Worm (Caenorhabditis elegans) whole organism, young adult: ENCODE measurements around the gene C36A4.4.
A peak's percentile ranks its signal among the peaks of the same experiment; 100 is the strongest.

ENCODE experiments used
- B0261.1 ChIP-seq: sonication (generic microtip); optimal IDR thresholded peaks from 2 replicates; lab custom pipeline; 2016; ENCODE audit warnings: mild to moderate bottlenecking, missing genetic modification characterization, moderate library complexity, missing compliant biosample characterization
- B0336.3 ChIP-seq: fragments of 200-800 bp; sonication (Bioruptor generic); IDR thresholded peaks from 2 replicates; pipeline ENCODE4 v1.3.6; 2022; ENCODE audit warnings: missing genetic modification characterization, missing compliant biosample characterization
- C17E4.6 ChIP-seq: fragments of 200-800 bp; sonication (Bioruptor generic); IDR thresholded peaks from 2 replicates; pipeline ENCODE4 v1.3.6; 2022; ENCODE audit warnings: missing genetic modification reagents, missing genetic modification characterization, missing compliant biosample characterization
- D2030.7 ChIP-seq: fragments of 200-800 bp; sonication (Bioruptor generic); IDR thresholded peaks from 2 replicates; pipeline ENCODE4 v1.3.6; 2022; ENCODE audit warnings: missing genetic modification reagents, missing genetic modification characterization, missing compliant biosample characterization
- F33H1.4 ChIP-seq: fragments of 200-800 bp; sonication (Bioruptor generic); IDR thresholded peaks from 2 replicates; pipeline ENCODE4 v1.3.6; 2022; ENCODE audit warnings: missing genetic modification reagents, missing genetic modification characterization, missing compliant biosample characterization
- F37B4.10 ChIP-seq: fragments of 200-800 bp; sonication (Bioruptor generic); IDR thresholded peaks from 2 replicates; pipeline ENCODE4 v1.3.6; 2022; ENCODE audit warnings: missing genetic modification characterization, missing compliant biosample characterization
- F49E8.2 ChIP-seq: sonication (generic microtip); optimal IDR thresholded peaks from 3 replicates; lab custom pipeline; 2017; ENCODE audit warnings: missing genetic modification characterization, mild to moderate bottlenecking, missing compliant biosample characterization, antibody characterized with exemption, moderate library complexity; ENCODE audit not compliant: insufficient read depth
- F52B5.7 ChIP-seq: sonication (generic microtip); optimal IDR thresholded peaks from 2 replicates; lab custom pipeline; 2016; ENCODE audit warnings: mild to moderate bottlenecking, missing genetic modification characterization, missing compliant biosample characterization
- F55B11.4 ChIP-seq: sonication (generic microtip); optimal IDR thresholded peaks from 2 replicates; lab custom pipeline; 2016; ENCODE audit warnings: missing compliant biosample characterization, missing genetic modification characterization, borderline replicate concordance; ENCODE audit not compliant: insufficient read depth
- K11D2.4 ChIP-seq: fragments of 200-800 bp; sonication (Bioruptor generic); IDR thresholded peaks from 2 replicates; pipeline ENCODE4 v1.3.6; 2022; ENCODE audit warnings: missing genetic modification reagents, missing genetic modification characterization, missing compliant biosample characterization
- T26A5.8 ChIP-seq: sonication (generic microtip); optimal IDR thresholded peaks from 2 replicates; lab custom pipeline; 2016; ENCODE audit warnings: missing genetic modification characterization, missing compliant biosample characterization
- Y56A3A.18 ChIP-seq: fragments of 200-800 bp; sonication (Bioruptor generic); IDR thresholded peaks from 2 replicates; pipeline ENCODE4 v1.3.6; 2022; ENCODE audit warnings: missing genetic modification reagents, missing genetic modification characterization, missing compliant biosample characterization
- Y67H2A.10 ChIP-seq: fragments of 200-800 bp; sonication (Bioruptor generic); conservative IDR thresholded peaks from 2 replicates; pipeline ENCODE4 v1.3.6; 2022; ENCODE audit warnings: missing genetic modification reagents, missing genetic modification characterization, missing compliant biosample characterization
- Y79H2A.3 ChIP-seq: fragments of 200-800 bp; sonication (Bioruptor generic); conservative IDR thresholded peaks from 2 replicates; pipeline ENCODE4 v1.3.6; 2022; ENCODE audit warnings: missing genetic modification reagents, missing genetic modification characterization, missing compliant biosample characterization
- attf-5 ChIP-seq: fragments of 200-800 bp; sonication (Bioruptor generic); optimal IDR thresholded peaks from 2 replicates; lab custom pipeline; 2018; ENCODE audit warnings: mild to moderate bottlenecking, missing genetic modification characterization, missing compliant biosample characterization
- cebp-1 ChIP-seq, 2 experiments: fragments of 200-800 bp in 1 of 2; sonication (Bioruptor generic) in 1 of 2; sonication (generic microtip) in 1 of 2; IDR thresholded peaks in 1 of 2; optimal IDR thresholded peaks in 1 of 2; 2 replicates each; pipeline versions ENCODE4 v1.3.6 to Lab custom; 2017 to 2022; ENCODE audit warnings: missing compliant biosample characterization in 2 of 2, missing genetic modification characterization in 2 of 2, mild to moderate bottlenecking in 1 of 2, missing genetic modification reagents in 1 of 2, moderate library complexity in 1 of 2
- ceh-100 ChIP-seq: fragments of 200-800 bp; sonication (Bioruptor generic); IDR thresholded peaks from 2 replicates; pipeline ENCODE4 v1.3.6; 2022; ENCODE audit warnings: missing genetic modification reagents, missing genetic modification characterization, missing compliant biosample characterization
- ceh-40 ChIP-seq: fragments of 200-800 bp; sonication (Bioruptor generic); IDR thresholded peaks from 2 replicates; pipeline ENCODE4 v1.3.6; 2022; ENCODE audit warnings: missing genetic modification characterization, missing compliant biosample characterization
- chd-7 ChIP-seq: sonication (generic microtip); optimal IDR thresholded peaks from 2 replicates; lab custom pipeline; 2016; ENCODE audit warnings: mild to moderate bottlenecking, missing genetic modification characterization, moderate library complexity, missing compliant biosample characterization
- die-1 ChIP-seq: sonication (generic microtip); optimal IDR thresholded peaks from 2 replicates; lab custom pipeline; 2016; ENCODE audit warnings: missing genotype, mild to moderate bottlenecking, missing genetic modification characterization, missing compliant biosample characterization
- dox-1 ChIP-seq: fragments of 200-800 bp; sonication (Bioruptor generic); IDR thresholded peaks from 2 replicates; pipeline ENCODE4 v1.3.6; 2022; ENCODE audit warnings: missing genetic modification reagents, missing genetic modification characterization, missing compliant biosample characterization
- dpl-1 ChIP-seq: fragments of 150-350 bp; optimal IDR thresholded peaks from 2 replicates; lab custom pipeline; 2014; ENCODE audit warnings: missing biosample characterization, missing genetic modification reagents, missing genetic modification characterization
- egl-18 ChIP-seq: fragments of 200-800 bp; sonication (Bioruptor generic); IDR thresholded peaks from 2 replicates; pipeline ENCODE4 v1.3.6; 2022; ENCODE audit warnings: missing genetic modification reagents, missing genetic modification characterization, missing compliant biosample characterization
- ets-4 ChIP-seq: fragments of 200-800 bp; sonication (Bioruptor generic); optimal IDR thresholded peaks from 2 replicates; lab custom pipeline; 2018; ENCODE audit warnings: mild to moderate bottlenecking, missing genetic modification characterization, missing compliant biosample characterization
- hmg-1.2 ChIP-seq: fragments of 200-800 bp; sonication (Bioruptor generic); IDR thresholded peaks from 2 replicates; pipeline ENCODE4 v1.3.6; 2022; ENCODE audit warnings: missing genetic modification reagents, missing genetic modification characterization, missing compliant biosample characterization
- hrde-1 ChIP-seq: sonication (generic microtip); optimal IDR thresholded peaks from 2 replicates; lab custom pipeline; 2016; ENCODE audit warnings: missing genetic modification characterization, mild to moderate bottlenecking, missing compliant biosample characterization, moderate library complexity, missing genotype, missing genetic modification reagents, borderline replicate concordance
- let-526 ChIP-seq: fragments of 200-800 bp; sonication (Bioruptor generic); IDR thresholded peaks from 2 replicates; pipeline ENCODE4 v1.3.6; 2022; ENCODE audit warnings: missing genetic modification reagents, missing genetic modification characterization, missing compliant biosample characterization
- lin-35 ChIP-seq, 3 experiments: fragments of 150-350 bp in 2 of 3; sonication (generic microtip) in 1 of 3; optimal IDR thresholded peaks; 2 replicates each; lab custom pipeline; 2014 to 2018; ENCODE audit warnings: missing biosample characterization in 3 of 3, missing genetic modification characterization in 3 of 3, missing genetic modification reagents in 3 of 3
- lsl-1 ChIP-seq: fragments of 200-800 bp; sonication (Bioruptor generic); optimal IDR thresholded peaks from 2 replicates; lab custom pipeline; 2018; ENCODE audit warnings: mild to moderate bottlenecking, missing genetic modification characterization, moderate library complexity, missing compliant biosample characterization
- madf-3 ChIP-seq: fragments of 200-800 bp; sonication (Bioruptor generic); IDR thresholded peaks from 2 replicates; pipeline ENCODE4 v1.3.6; 2022; ENCODE audit warnings: missing genetic modification reagents, missing genetic modification characterization, missing compliant biosample characterization
- madf-6 ChIP-seq: fragments of 200-800 bp; sonication (Bioruptor generic); IDR thresholded peaks from 2 replicates; pipeline ENCODE4 v1.3.6; 2022; ENCODE audit warnings: missing genetic modification reagents, missing genetic modification characterization, missing compliant biosample characterization
- madf-8 ChIP-seq: fragments of 200-800 bp; sonication (Bioruptor generic); conservative IDR thresholded peaks from 2 replicates; pipeline ENCODE4 v1.3.6; 2022; ENCODE audit warnings: missing genetic modification reagents, missing genetic modification characterization, missing compliant biosample characterization
- mcd-1 ChIP-seq: fragments of 200-800 bp; sonication (Bioruptor generic); IDR thresholded peaks from 2 replicates; pipeline ENCODE4 v1.3.6; 2022; ENCODE audit warnings: missing genetic modification reagents, missing genetic modification characterization, missing compliant biosample characterization
- mel-28 ChIP-seq: sonication (generic microtip); optimal IDR thresholded peaks from 2 replicates; lab custom pipeline; 2016; ENCODE audit warnings: borderline replicate concordance, mild to moderate bottlenecking, missing genetic modification characterization, missing compliant biosample characterization
- nfya-2 ChIP-seq: fragments of 200-800 bp; sonication (Bioruptor generic); IDR thresholded peaks from 2 replicates; pipeline ENCODE4 v1.3.6; 2022; ENCODE audit warnings: missing genetic modification reagents, missing genetic modification characterization, missing compliant biosample characterization
- nfyb-1 ChIP-seq: fragments of 200-800 bp; sonication (Bioruptor generic); IDR thresholded peaks from 2 replicates; pipeline ENCODE4 v1.3.6; 2022; ENCODE audit warnings: missing genetic modification reagents, missing genetic modification characterization, missing compliant biosample characterization
- nhr-80 ChIP-seq: sonication (generic microtip); optimal IDR thresholded peaks from 2 replicates; lab custom pipeline; 2016; ENCODE audit warnings: missing genetic modification characterization, missing compliant biosample characterization
- nhr-90 ChIP-seq: sonication (generic microtip); optimal IDR thresholded peaks from 2 replicates; lab custom pipeline; 2016; ENCODE audit warnings: missing genotype, mild to moderate bottlenecking, missing genetic modification characterization, missing compliant biosample characterization
- rec-8 ChIP-seq, 2 experiments: sonication (generic microtip); optimal IDR thresholded peaks; 2 replicates each; lab custom pipeline; 2016; ENCODE audit warnings: mild to moderate bottlenecking in 2 of 2, missing genetic modification characterization in 2 of 2, missing genetic modification reagents in 2 of 2, missing genotype in 2 of 2, missing biosample characterization in 1 of 2, missing compliant biosample characterization in 1 of 2, moderate library complexity in 1 of 2
- repo-1 ChIP-seq: sonication (generic microtip); optimal IDR thresholded peaks from 2 replicates; lab custom pipeline; 2017; ENCODE audit warnings: mild to moderate bottlenecking, missing genetic modification characterization, missing compliant biosample characterization
- sea-2 ChIP-seq: fragments of 200-800 bp; sonication (Bioruptor generic); IDR thresholded peaks from 2 replicates; pipeline ENCODE4 v1.3.6; 2022; ENCODE audit warnings: missing genetic modification characterization, missing compliant biosample characterization
- snpc-1.3 ChIP-seq: sonication (generic microtip); optimal IDR thresholded peaks from 2 replicates; lab custom pipeline; 2017; ENCODE audit warnings: missing genetic modification characterization, mild to moderate bottlenecking, missing compliant biosample characterization, antibody characterized with exemption, moderate library complexity, missing genotype, missing genetic modification reagents; ENCODE audit not compliant: insufficient read depth
- unc-62 ChIP-seq: fragments of 150-350 bp; optimal IDR thresholded peaks from 2 replicates; lab custom pipeline; 2014; ENCODE audit warnings: missing biosample characterization, missing genetic modification reagents, missing genetic modification characterization
- xnd-1 ChIP-seq: sonication (generic microtip); optimal IDR thresholded peaks from 2 replicates; lab custom pipeline; 2016; ENCODE audit warnings: missing genotype, missing genetic modification reagents, missing genetic modification characterization, missing compliant biosample characterization

C36A4.4 gene

ce11 chrIII:3800240-3800933 is 43.0 kb downstream of the C36A4.4 start, which contains the start of gene mtm-3 (continued):
- TF ChIP-seq nfyb-1 = no peak
- no peak for TF ChIP-seq Y67H2A.10
- no peak for TF ChIP-seq ceh-40
- TF ChIP-seq madf-6 (GFP tag; lab: Robert Waterston, UW) = peak; percentile 64; the same call in 1 of the 2 replicates
- TF ChIP-seq mel-28 (tag; lab: Kevin White, UChicago) = no peak
- TF ChIP-seq lin-35 (GFP tag; optimal IDR thresholded peaks at IDR 0.05; lab: Kevin White, UChicago) = no peak
- no peak for TF ChIP-seq die-1 (tag; lab: Kevin White, UChicago)
- TF ChIP-seq B0261.1 (tag; lab: Kevin White, UChicago) = no peak
- TF ChIP-seq D2030.7 (GFP tag; lab: Robert Waterston, UW) = no peak
- peak; percentile 80 for TF ChIP-seq F33H1.4
- TF ChIP-seq nfya-2 (GFP tag; lab: Robert Waterston, UW) = no peak
- peak; percentile 10 for TF ChIP-seq nhr-80 (tag; lab: Kevin White, UChicago)
- TF ChIP-seq madf-8 (GFP tag; lab: Robert Waterston, UW) = no peak
- no peak for TF ChIP-seq rec-8 (tag; optimal IDR thresholded peaks at IDR 0.05; lab: Kevin White, UChicago)
- no peak for TF ChIP-seq hrde-1 (tag; lab: Kevin White, UChicago)
- peak; percentile 75 for TF ChIP-seq lsl-1 (GFP tag; lab: Kevin White, UChicago)
- peak; percentile 7 for TF ChIP-seq F49E8.2 (tag; lab: Kevin White, UChicago)
- no peak for TF ChIP-seq ceh-100
- TF ChIP-seq chd-7 (tag; lab: Kevin White, UChicago) = no peak
- TF ChIP-seq madf-3 = no peak
- TF ChIP-seq xnd-1 (tag; lab: Kevin White, UChicago) = peak; percentile 36
- no peak for TF ChIP-seq mcd-1
- TF ChIP-seq K11D2.4 (GFP tag; lab: Robert Waterston, UW) = no peak

- TF ChIP-seq madf-6 (GFP tag; lab: Robert Waterston, UW) = no peak
- TF ChIP-seq nhr-90 = no peak
- no peak for TF ChIP-seq unc-62 (GFP tag; lab: Kevin White, UChicago)
- no peak for TF ChIP-seq xnd-1 (tag; lab: Kevin White, UChicago)
- no peak for TF ChIP-seq egl-18 (GFP tag; lab: Robert Waterston, UW)
- no peak for TF ChIP-seq Y79H2A.3 (GFP tag; lab: Robert Waterston, UW)
- no peak for TF ChIP-seq nfya-2 (GFP tag; lab: Robert Waterston, UW)
- no peak for TF ChIP-seq F52B5.7 (tag; lab: Kevin White, UChicago)
- no peak for TF ChIP-seq die-1 (tag; lab: Kevin White, UChicago)
- TF ChIP-seq hrde-1 (tag; lab: Kevin White, UChicago) = no peak
- peak; percentile 39 for TF ChIP-seq attf-5
- no peak for TF ChIP-seq repo-1 (tag; lab: Kevin White, UChicago)
- peak; percentile 61; the same call in 1 of the 2 replicates for TF ChIP-seq B0336.3
- TF ChIP-seq dpl-1 (GFP tag; lab: Kevin White, UChicago) = no peak
- 0 out of 2 replicates have a peak, but pooled peaks have one; percentile 5 for TF ChIP-seq F33H1.4
- no peak for TF ChIP-seq let-526 (GFP tag; lab: Robert Waterston, UW)
- no peak for TF ChIP-seq F37B4.10 (GFP tag; lab: Robert Waterston, UW)
- TF ChIP-seq Y56A3A.18 (GFP tag; lab: Robert Waterston, UW) = no peak
- no peak for TF ChIP-seq cebp-1 (GFP tag; IDR thresholded peaks at IDR 0.05; lab: Robert Waterston, UW)
- TF ChIP-seq cebp-1 (tag; optimal IDR thresholded peaks at IDR 0.05; lab: Kevin White, UChicago) = peak; percentile 25
- no peak for TF ChIP-seq sea-2
- TF ChIP-seq snpc-1.3 (tag; lab: Kevin White, UChicago) = no peak
- TF ChIP-seq F55B11.4 (tag; lab: Kevin White, UChicago) = no peak
- TF ChIP-seq C17E4.6 (GFP tag; lab: Robert Waterston, UW) = no peak
- peak; percentile 42; the same call in 1 of the 2 replicates for TF ChIP-seq hmg-1.2 (GFP tag; lab: Robert Waterston, UW)
- peak; percentile 59 for TF ChIP-seq nhr-80 (tag; lab: Kevin White, UChicago)
- TF ChIP-seq K11D2.4 (GFP tag; lab: Robert Waterston, UW) = peak; percentile 46; the same call in 1 of the 2 replicates
- peak; percentile 56 for TF ChIP-seq dox-1
- no peak for TF ChIP-seq ets-4
- TF ChIP-seq T26A5.8 (tag; lab: Kevin White, UChicago) = no peak
Observed at ce11 chrIII:3799213-3799612, 44.2 kb downstream of the C36A4.4 start.
